Worm (Caenorhabditis elegans) whole organism, young adult: ENCODE data around the gene F11A5.18.

ENCODE experiments used
- Y53G8AR.9 ChIP-seq: fragments of 200-800 bp; sonication (Bioruptor generic); conservative IDR thresholded peaks from 2 replicates; pipeline ENCODE4 v1.3.6; 2022; ENCODE audit warnings: missing genetic modification reagents, missing genetic modification characterization, missing compliant biosample characterization
- ets-4 ChIP-seq: fragments of 200-800 bp; sonication (Bioruptor generic); optimal IDR thresholded peaks from 2 replicates; lab custom pipeline; 2018; ENCODE audit warnings: mild to moderate bottlenecking, missing genetic modification characterization, missing compliant biosample characterization
- madf-8 ChIP-seq: fragments of 200-800 bp; sonication (Bioruptor generic); conservative IDR thresholded peaks from 2 replicates; pipeline ENCODE4 v1.3.6; 2022; ENCODE audit warnings: missing genetic modification reagents, missing genetic modification characterization, missing compliant biosample characterization
- nfya-1 ChIP-seq: sonication (generic microtip); optimal IDR thresholded peaks from 2 replicates; lab custom pipeline; 2017; ENCODE audit warnings: antibody characterized with exemption, missing compliant biosample characterization, missing genetic modification characterization, borderline replicate concordance; ENCODE audit not compliant: insufficient read depth
- snpc-4 ChIP-seq, 5 experiments: fragments of 150-350 bp in 1 of 5; sonication (generic microtip) in 4 of 5; optimal IDR thresholded peaks; 2 replicates each; lab custom pipeline; 2014 to 2018; ENCODE audit warnings: missing genetic modification characterization in 5 of 5, missing biosample characterization in 3 of 5, antibody characterized with exemption in 2 of 5, mild to moderate bottlenecking in 2 of 5, missing compliant biosample characterization in 2 of 5, missing genotype in 2 of 5, moderate library complexity in 2 of 5, missing genetic modification reagents in 1 of 5
- unc-130 ChIP-seq: sonication (generic microtip); optimal IDR thresholded peaks from 2 replicates; lab custom pipeline; 2016; ENCODE audit warnings: missing genetic modification reagents, missing genetic modification characterization, missing compliant biosample characterization
- zim-3 ChIP-seq: sonication (generic microtip); optimal IDR thresholded peaks from 2 replicates; lab custom pipeline; 2017; ENCODE audit warnings: mild to moderate bottlenecking, missing genetic modification characterization, moderate library complexity, missing compliant biosample characterization

DNA sequence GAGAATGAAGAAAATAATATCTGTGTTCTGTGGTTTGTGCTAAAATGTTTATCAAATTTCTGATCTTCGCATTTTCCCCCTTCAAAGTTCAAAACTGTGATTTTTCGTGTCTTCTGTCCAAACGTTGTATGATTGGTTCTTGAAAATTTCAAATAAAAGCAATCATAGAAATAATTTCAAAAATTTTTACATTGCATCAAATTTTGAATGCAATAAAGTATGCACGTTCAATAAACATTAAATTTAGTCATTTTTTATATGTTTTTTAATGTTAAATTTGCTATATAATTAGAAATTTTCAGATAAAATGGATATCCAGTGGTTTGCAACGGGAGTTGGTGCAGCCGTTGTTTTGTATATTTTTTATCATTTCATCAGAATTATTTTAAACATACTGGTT lies 21.3 kb downstream of the F11A5.18 start, which contains the start of gene stdh-2:
- TF ChIP-seq snpc-4 (GFP tag; optimal IDR thresholded peaks at IDR 0.05; lab: Kevin White, UChicago) (no peak), snpc-4 (tag; optimal IDR thresholded peaks at IDR 0.05; lab: Kevin White, UChicago) (no peak), unc-130 (no peak), zim-3 (no peak), Y53G8AR.9 (no peak), nfya-1 (no peak), ets-4 (GFP tag; lab: Kevin White, UChicago) (no peak), madf-8 (GFP tag; lab: Robert Waterston, UW) (no peak)
